Worm (Caenorhabditis elegans) whole organism, late embryonic: ENCODE data around the gene Y70C5A.3.
"Not testable (repeated sequence)": the region's sequence is repeated elsewhere in the genome, so short reads cannot be mapped to it uniquely, and the experiment has no call there.

Experiments used
- C38D4.7 ChIP-seq: fragments of 200-800 bp; sonication (Bioruptor generic); optimal IDR thresholded peaks from 2 replicates; lab custom pipeline; 2018; ENCODE audit warnings: mild to moderate bottlenecking, missing genetic modification characterization, moderate library complexity, missing compliant biosample characterization
- K02D7.2 ChIP-seq: sonication (generic microtip); optimal IDR thresholded peaks from 2 replicates; lab custom pipeline; 2017; ENCODE audit warnings: mild to moderate bottlenecking, missing genetic modification characterization, missing compliant biosample characterization
- T23F11.4 ChIP-seq: fragments of 200-800 bp; sonication (Bioruptor generic); optimal IDR thresholded peaks from 2 replicates; lab custom pipeline; 2018; ENCODE audit warnings: mild to moderate bottlenecking, missing genetic modification characterization, missing compliant biosample characterization
- Y22D7AL.16 ChIP-seq: sonication (generic microtip); optimal IDR thresholded peaks from 2 replicates; lab custom pipeline; 2016; ENCODE audit warnings: missing genetic modification characterization, missing compliant biosample characterization
- ahr-1 ChIP-seq: sonication (generic microtip); optimal IDR thresholded peaks from 2 replicates; lab custom pipeline; 2016; ENCODE audit warnings: missing genetic modification characterization, missing compliant biosample characterization
- ama-1 ChIP-seq: fragments of 150-350 bp; optimal IDR thresholded peaks from 2 replicates; lab custom pipeline; 2014
- ceh-14 ChIP-seq: sonication (generic microtip); optimal IDR thresholded peaks from 2 replicates; lab custom pipeline; 2016; ENCODE audit warnings: missing genotype, missing genetic modification characterization, missing compliant biosample characterization
- ceh-19 ChIP-seq: fragments of 200-800 bp; sonication (Bioruptor generic); optimal IDR thresholded peaks from 2 replicates; lab custom pipeline; 2018; ENCODE audit warnings: mild to moderate bottlenecking, missing genetic modification characterization, missing compliant biosample characterization
- ceh-2 ChIP-seq: sonication (generic microtip); optimal IDR thresholded peaks from 2 replicates; lab custom pipeline; 2016; ENCODE audit warnings: missing genotype, missing genetic modification characterization, missing compliant biosample characterization
- ceh-22 ChIP-seq: sonication (generic microtip); optimal IDR thresholded peaks from 2 replicates; lab custom pipeline; 2017; ENCODE audit warnings: missing biosample characterization, missing genetic modification characterization
- ceh-24 ChIP-seq: sonication (generic microtip); optimal IDR thresholded peaks from 2 replicates; lab custom pipeline; 2016; ENCODE audit warnings: mild to moderate bottlenecking, missing genetic modification characterization, missing compliant biosample characterization
- ceh-31 ChIP-seq: sonication (generic microtip); optimal IDR thresholded peaks from 2 replicates; lab custom pipeline; 2016; ENCODE audit warnings: missing genetic modification characterization, missing compliant biosample characterization
- ceh-34 ChIP-seq: sonication (generic microtip); optimal IDR thresholded peaks from 2 replicates; lab custom pipeline; 2016; ENCODE audit warnings: mild to moderate bottlenecking, missing genetic modification characterization, missing compliant biosample characterization
- ceh-48 ChIP-seq: sonication (generic microtip); optimal IDR thresholded peaks from 2 replicates; lab custom pipeline; 2016; ENCODE audit warnings: missing genetic modification characterization, inconsistent platforms, missing compliant biosample characterization
- ceh-6 ChIP-seq: fragments of 200-800 bp; sonication (Bioruptor generic); optimal IDR thresholded peaks from 2 replicates; lab custom pipeline; 2018; ENCODE audit warnings: mild to moderate bottlenecking, missing genetic modification characterization, missing compliant biosample characterization
- ceh-9 ChIP-seq: sonication (generic microtip); optimal IDR thresholded peaks from 2 replicates; lab custom pipeline; 2016; ENCODE audit warnings: mild to moderate bottlenecking, missing genetic modification characterization, inconsistent platforms, missing compliant biosample characterization
- dve-1 ChIP-seq: sonication (generic microtip); optimal IDR thresholded peaks from 2 replicates; lab custom pipeline; 2017; ENCODE audit warnings: antibody characterized with exemption, mild to moderate bottlenecking, missing genetic modification characterization, missing compliant biosample characterization
- elt-2 ChIP-seq: sonication (generic microtip); optimal IDR thresholded peaks from 2 replicates; lab custom pipeline; 2016; ENCODE audit warnings: missing genetic modification reagents, missing genetic modification characterization, missing compliant biosample characterization
- fkh-10 ChIP-seq: fragments of 150-350 bp; optimal IDR thresholded peaks from 2 replicates; lab custom pipeline; 2014; ENCODE audit warnings: missing biosample characterization, missing genetic modification reagents, missing genetic modification characterization
- fkh-6 ChIP-seq: sonication (generic microtip); optimal IDR thresholded peaks from 2 replicates; lab custom pipeline; 2016; ENCODE audit warnings: missing genetic modification characterization, missing compliant biosample characterization
- gmeb-2 ChIP-seq: sonication (generic microtip); optimal IDR thresholded peaks from 2 replicates; lab custom pipeline; 2016; ENCODE audit warnings: missing genetic modification characterization, inconsistent platforms, missing compliant biosample characterization
- hlh-13 ChIP-seq: fragments of 200-800 bp; sonication (Bioruptor generic); optimal IDR thresholded peaks from 2 replicates; lab custom pipeline; 2018; ENCODE audit warnings: mild to moderate bottlenecking, missing genetic modification characterization, missing compliant biosample characterization
- hlh-15 ChIP-seq: sonication (generic microtip); optimal IDR thresholded peaks from 2 replicates; lab custom pipeline; 2016; ENCODE audit warnings: missing genetic modification characterization, missing compliant biosample characterization
- hlh-6 ChIP-seq: sonication (generic microtip); optimal IDR thresholded peaks from 2 replicates; lab custom pipeline; 2016; ENCODE audit warnings: missing genotype, missing genetic modification characterization, missing compliant biosample characterization
- hlh-8 ChIP-seq: sonication (generic microtip); optimal IDR thresholded peaks from 2 replicates; lab custom pipeline; 2016; ENCODE audit warnings: missing genotype, missing genetic modification characterization, missing compliant biosample characterization
- lim-6 ChIP-seq: sonication (generic microtip); optimal IDR thresholded peaks from 2 replicates; lab custom pipeline; 2016; ENCODE audit warnings: missing genetic modification characterization, missing compliant biosample characterization
- madf-2 ChIP-seq: sonication (generic microtip); optimal IDR thresholded peaks from 2 replicates; lab custom pipeline; 2017; ENCODE audit warnings: missing genetic modification characterization, missing compliant biosample characterization
- nfya-1 ChIP-seq: sonication (generic microtip); optimal IDR thresholded peaks from 2 replicates; lab custom pipeline; 2017; ENCODE audit warnings: missing genetic modification characterization, mild to moderate bottlenecking, missing compliant biosample characterization, antibody characterized with exemption, moderate library complexity
- nhr-232 ChIP-seq: sonication (generic microtip); optimal IDR thresholded peaks from 2 replicates; lab custom pipeline; 2016; ENCODE audit warnings: missing genetic modification characterization, missing compliant biosample characterization
- odd-2 ChIP-seq: sonication (generic microtip); optimal IDR thresholded peaks from 2 replicates; lab custom pipeline; 2017; ENCODE audit warnings: antibody characterized with exemption, mild to moderate bottlenecking, missing genetic modification characterization, missing compliant biosample characterization
- pag-3 ChIP-seq: sonication (generic microtip); optimal IDR thresholded peaks from 2 replicates; lab custom pipeline; 2016; ENCODE audit warnings: missing compliant biosample characterization, missing genetic modification characterization, borderline replicate concordance
- pha-2 ChIP-seq: sonication (generic microtip); optimal IDR thresholded peaks from 2 replicates; lab custom pipeline; 2017; ENCODE audit warnings: mild to moderate bottlenecking, missing genetic modification characterization, missing compliant biosample characterization
- pqm-1 ChIP-seq: sonication (generic microtip); optimal IDR thresholded peaks from 2 replicates; lab custom pipeline; 2016; ENCODE audit warnings: missing genetic modification characterization, missing compliant biosample characterization
- pros-1 ChIP-seq: fragments of 150-350 bp; optimal IDR thresholded peaks from 2 replicates; lab custom pipeline; 2014; ENCODE audit warnings: missing biosample characterization, missing genetic modification reagents, missing genetic modification characterization
- ref-2 ChIP-seq: sonication (generic microtip); optimal IDR thresholded peaks from 2 replicates; lab custom pipeline; 2016; ENCODE audit warnings: missing genetic modification characterization, missing compliant biosample characterization
- unc-42 ChIP-seq: sonication (generic microtip); optimal IDR thresholded peaks from 2 replicates; lab custom pipeline; 2016; ENCODE audit warnings: missing genotype, missing genetic modification characterization, missing compliant biosample characterization
- unc-55 ChIP-seq: sonication (generic microtip); optimal IDR thresholded peaks from 2 replicates; lab custom pipeline; 2017; ENCODE audit warnings: missing biosample characterization, missing genetic modification reagents, missing genetic modification characterization
- unc-86 ChIP-seq: sonication (generic microtip); optimal IDR thresholded peaks from 2 replicates; lab custom pipeline; 2016; ENCODE audit warnings: missing genetic modification characterization, missing compliant biosample characterization

Gene Y70C5A.3

DNA sequence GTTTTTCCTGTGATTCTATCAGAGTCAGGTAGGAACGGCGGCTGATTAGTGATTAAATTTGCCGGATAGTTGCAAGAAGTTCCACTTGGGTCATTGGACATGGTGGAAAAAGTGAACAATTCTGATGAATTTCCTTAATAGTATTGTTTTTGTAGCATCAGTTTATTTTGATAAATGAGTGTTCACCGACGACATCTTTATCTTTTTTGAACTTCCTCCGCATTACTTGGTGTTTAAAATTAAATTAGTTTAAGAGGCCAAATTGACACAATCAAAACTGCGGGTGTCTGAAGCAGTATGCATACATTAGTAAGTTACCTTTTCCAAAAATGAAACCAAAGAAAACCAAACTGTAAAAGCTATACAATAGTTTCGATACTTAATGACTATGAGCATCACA is 28.5 kb upstream of the Y70C5A.3 start, which contains the start of gene W06G6.11:
Gene W06G6.11, minus strand, starts transcription at position 101 of the 400 bp plus-strand sequence.
- not testable (repeated sequence) for TF ChIP-seq pha-2; nhr-232 (tag; lab: Kevin White, UChicago); ceh-48 (tag; lab: Kevin White, UChicago)

DNA sequence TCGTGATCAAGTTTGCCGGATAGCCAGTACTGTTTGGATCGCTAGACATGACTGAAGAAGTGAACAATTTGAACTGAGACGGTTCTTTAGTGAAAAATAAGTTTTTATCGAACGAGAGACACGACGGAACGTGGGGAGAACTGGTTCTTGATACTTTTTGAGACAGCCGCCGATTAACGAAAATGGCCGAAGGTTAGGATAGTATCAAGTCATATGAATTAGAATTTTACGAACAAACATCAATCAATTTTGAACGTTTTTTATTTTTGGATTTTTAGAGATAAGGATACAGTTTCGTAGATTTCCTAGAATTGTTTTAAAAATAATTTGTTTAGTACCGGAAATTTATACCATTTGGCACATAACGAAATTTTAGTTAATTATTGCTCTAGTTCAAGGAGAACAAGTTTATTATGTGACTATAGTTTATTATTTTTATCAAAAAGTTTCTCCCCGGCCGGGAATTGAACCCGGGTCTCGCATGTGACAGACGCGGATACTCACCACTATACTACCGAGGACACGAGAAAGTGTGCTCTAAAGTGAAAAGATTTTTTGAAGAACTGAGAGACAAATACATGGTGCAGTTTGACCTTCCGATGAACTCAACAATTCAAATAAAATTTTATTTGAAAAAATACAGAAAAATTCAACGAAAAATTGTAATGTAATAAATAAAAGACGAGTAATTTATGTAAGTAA is 27.7 kb upstream of the Y70C5A.3 start, which contains the start of gene W06G6.20:
Gene W06G6.20, minus strand, starts transcription at position 51 of the 702 bp plus-strand sequence.
- TF ChIP-seq ceh-2 (tag; lab: Kevin White, UChicago) = no peak
- TF ChIP-seq ceh-34 (tag; lab: Kevin White, UChicago) = no peak
- no peak for TF ChIP-seq elt-2 (tag; lab: Kevin White, UChicago)
- no peak for TF ChIP-seq T23F11.4 (GFP tag; lab: Kevin White, UChicago)
- TF ChIP-seq lim-6 = no peak
- TF ChIP-seq C38D4.7 = no peak
- no peak for TF ChIP-seq nhr-232 (tag; lab: Kevin White, UChicago)
- no peak for TF ChIP-seq gmeb-2 (tag; lab: Kevin White, UChicago)
- TF ChIP-seq unc-86 (tag; lab: Kevin White, UChicago) = no peak

DNA sequence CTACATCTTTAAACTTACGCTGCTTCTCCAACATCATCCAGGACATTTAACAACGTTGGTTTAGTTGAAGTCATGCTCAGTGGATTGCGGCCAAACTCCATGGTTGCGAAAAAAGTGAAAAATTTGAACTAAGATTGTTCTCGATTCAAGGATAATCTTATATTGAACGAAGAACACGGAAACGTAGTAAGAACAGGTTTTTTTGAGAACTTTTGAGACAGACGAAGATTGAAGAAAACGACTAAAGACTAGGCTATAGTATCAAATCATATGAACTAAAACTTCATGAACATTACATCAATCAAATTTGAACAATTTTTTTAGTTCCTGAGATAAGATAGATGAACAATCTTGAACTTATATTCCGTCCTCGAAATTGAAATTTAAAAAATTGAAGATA is 26.4 kb upstream of the Y70C5A.3 start, which contains the start of gene W06G6.10:
Gene W06G6.10, minus strand, starts transcription at position 101 of the 400 bp plus-strand sequence.
- no peak for TF ChIP-seq unc-55 (GFP tag; lab: Kevin White, UChicago)
- TF ChIP-seq fkh-6 (tag; lab: Kevin White, UChicago) = no peak
- TF ChIP-seq ceh-6 (GFP tag; lab: Kevin White, UChicago) = no peak
- TF ChIP-seq ceh-22 (tag; lab: Kevin White, UChicago) = no peak
- no peak for TF ChIP-seq ceh-19 (GFP tag; lab: Kevin White, UChicago)
- no peak for TF ChIP-seq gmeb-2 (tag; lab: Kevin White, UChicago)
- TF ChIP-seq ahr-1 = no peak
- no peak for TF ChIP-seq ama-1
- TF ChIP-seq Y22D7AL.16 = no peak
- TF ChIP-seq ceh-24 (tag; lab: Kevin White, UChicago) = no peak
- TF ChIP-seq hlh-13 (GFP tag; lab: Kevin White, UChicago) = no peak
- TF ChIP-seq hlh-6 (tag; lab: Kevin White, UChicago) = no peak
- no peak for TF ChIP-seq ceh-48 (tag; lab: Kevin White, UChicago)

- TF ChIP-seq C38D4.7 (no peak), ceh-19 (GFP tag; lab: Kevin White, UChicago) (no peak), nfya-1 (no peak), unc-42 (tag; lab: Kevin White, UChicago) (no peak), ama-1 (no peak), ceh-48 (tag; lab: Kevin White, UChicago) (no peak), odd-2 (tag; lab: Kevin White, UChicago) (no peak), pros-1 (tag; lab: Kevin White, UChicago) (no peak), ceh-31 (no peak), unc-86 (tag; lab: Kevin White, UChicago) (no peak), pqm-1 (tag; lab: Kevin White, UChicago) (no peak)
- TF ChIP-seq, all 69 proteins: peak for 0
Measured at ce11 chrV:16646372-16646771, 25.6 kb upstream of the Y70C5A.3 start, which contains the start of gene W06G6.9. W06G6.9 (minus strand) TSS chrV:16646472.

DNA sequence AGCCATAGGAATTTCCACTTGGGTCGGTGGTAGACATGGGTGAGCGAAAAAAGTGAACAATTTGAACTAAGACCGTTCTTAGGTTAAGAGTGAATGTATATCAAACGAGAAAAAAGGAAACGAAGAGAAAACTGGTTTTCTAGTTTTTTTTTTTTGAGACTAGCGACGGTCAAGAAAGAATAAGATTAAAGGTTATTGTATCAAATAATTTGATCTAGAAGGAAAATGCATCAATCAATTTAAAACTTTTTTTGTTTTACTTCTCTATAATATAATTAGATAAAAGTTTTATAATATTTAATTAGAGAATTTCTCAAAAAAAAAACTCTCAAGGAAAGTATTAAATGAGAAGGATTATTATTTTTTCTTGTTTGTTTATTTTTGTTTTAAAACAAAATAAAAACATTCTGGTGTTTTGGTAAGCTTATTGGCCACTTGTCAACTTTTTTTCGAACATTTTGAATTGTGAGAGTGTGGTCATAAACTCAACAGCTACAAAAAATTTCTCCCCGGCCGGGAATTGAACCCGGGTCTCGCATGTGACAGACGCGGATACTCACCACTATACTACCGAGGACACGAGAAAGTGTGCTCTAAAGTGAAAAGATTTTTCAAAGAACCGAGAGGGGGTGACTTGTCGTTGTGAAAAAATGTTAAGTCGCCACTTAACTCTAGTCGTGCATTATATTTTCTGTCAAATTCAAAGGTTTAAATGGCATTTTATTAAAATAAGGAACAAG is 24.6 kb upstream of the Y70C5A.3 start, which contains the start of gene W06G6.17:
Gene W06G6.17, minus strand, starts transcription at position 51 of the 740 bp plus-strand sequence.
- no peak for TF ChIP-seq ceh-24 (tag; lab: Kevin White, UChicago)
- TF ChIP-seq pag-3 = no peak
- TF ChIP-seq T23F11.4 (GFP tag; lab: Kevin White, UChicago) = no peak
- TF ChIP-seq elt-2 (tag; lab: Kevin White, UChicago) = no peak
- no peak for TF ChIP-seq dve-1 (tag; lab: Kevin White, UChicago)
- TF ChIP-seq hlh-15 (tag; lab: Kevin White, UChicago) = no peak
- no peak for TF ChIP-seq fkh-10 (GFP tag; lab: Kevin White, UChicago)
- TF ChIP-seq madf-2 (tag; lab: Kevin White, UChicago) = no peak
- TF ChIP-seq ama-1 = no peak
- no peak for TF ChIP-seq ceh-9 (tag; lab: Kevin White, UChicago)
- TF ChIP-seq hlh-8 (tag; lab: Kevin White, UChicago) = no peak
- no peak for TF ChIP-seq ref-2 (tag; lab: Kevin White, UChicago)
- TF ChIP-seq ceh-31 = no peak
- TF ChIP-seq ceh-34 (tag; lab: Kevin White, UChicago) = no peak
- TF ChIP-seq ceh-22 (tag; lab: Kevin White, UChicago) = no peak
- no peak for TF ChIP-seq ceh-14
- no peak for TF ChIP-seq K02D7.2 (tag; lab: Kevin White, UChicago)
